Worm (Caenorhabditis elegans) whole organism, young adult: ENCODE data around the gene semo-1.

Source experiments
- nhr-27 ChIP-seq: fragments of 200-800 bp; sonication (Bioruptor generic); optimal IDR thresholded peaks from 2 replicates; lab custom pipeline; 2018; ENCODE audit warnings: mild to moderate bottlenecking, missing genetic modification characterization, moderate library complexity, missing compliant biosample characterization
- pha-4 ChIP-seq: fragments of 150-350 bp; sonication (generic microtip); optimal IDR thresholded peaks from 2 replicates; lab custom pipeline; 2014; ENCODE audit warnings: missing biosample characterization, missing genetic modification reagents, missing genetic modification characterization

DNA sequence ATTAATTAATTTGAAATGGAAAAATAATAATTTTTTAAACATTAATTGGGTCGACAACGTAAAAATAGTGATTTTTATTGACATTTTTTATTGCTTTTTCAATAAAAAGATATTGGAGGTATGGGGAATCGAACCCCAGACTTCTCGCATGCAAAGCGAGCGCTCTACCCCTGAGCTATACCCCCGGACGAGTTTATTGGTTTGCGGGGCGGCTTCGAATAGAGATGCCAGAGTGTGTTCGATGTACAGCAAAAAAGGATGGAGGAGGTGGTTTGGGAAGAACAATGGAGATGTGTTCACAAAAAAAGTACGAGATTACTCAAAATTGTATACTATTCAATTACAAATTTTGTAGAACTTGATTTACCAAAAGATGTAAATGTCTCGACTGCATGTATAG is 37.3 kb upstream of the semo-1 start:
- TF ChIP-seq nhr-27 (tag; lab: Kevin White, UChicago) (no peak), pha-4 (tag; lab: Kevin White, UChicago) (no peak)
